Worm (Caenorhabditis elegans) whole organism, mixed stage, embryonic: Measurements from ENCODE around the gene ZK353.2.

Source experiments
- M03D4.4 ChIP-seq: sonication (generic microtip); optimal IDR thresholded peaks from 2 replicates; lab custom pipeline; 2017; ENCODE audit warnings: mild to moderate bottlenecking, missing genetic modification characterization, missing compliant biosample characterization
- bed-3 ChIP-seq: fragments of 200-800 bp; sonication (Bioruptor generic); optimal IDR thresholded peaks from 3 replicates; lab custom pipeline; 2018; ENCODE audit warnings: mild to moderate bottlenecking, missing genetic modification characterization, moderate library complexity, missing compliant biosample characterization
- blmp-1 ChIP-seq: fragments of 150-350 bp; optimal IDR thresholded peaks from 2 replicates; lab custom pipeline; 2014; ENCODE audit warnings: missing biosample characterization, missing genetic modification characterization
- ceh-43 ChIP-seq: fragments of 200-800 bp; sonication (Bioruptor generic); optimal IDR thresholded peaks from 2 replicates; lab custom pipeline; 2018; ENCODE audit warnings: mild to moderate bottlenecking, missing genetic modification characterization, moderate library complexity, missing compliant biosample characterization
- ceh-83 ChIP-seq: fragments of 200-800 bp; sonication (Bioruptor generic); optimal IDR thresholded peaks from 2 replicates; lab custom pipeline; 2018; ENCODE audit warnings: mild to moderate bottlenecking, missing genetic modification characterization, missing compliant biosample characterization
- ces-1 ChIP-seq: fragments of 150-350 bp; optimal IDR thresholded peaks from 2 replicates; lab custom pipeline; 2014; ENCODE audit warnings: missing biosample characterization, missing genetic modification reagents, missing genetic modification characterization
- cnd-1 ChIP-seq: fragments of 200-800 bp; sonication (Bioruptor generic); optimal IDR thresholded peaks from 2 replicates; lab custom pipeline; 2018; ENCODE audit warnings: mild to moderate bottlenecking, missing genetic modification characterization, missing compliant biosample characterization
- elt-3 ChIP-seq: fragments of 150-350 bp; optimal IDR thresholded peaks from 2 replicates; lab custom pipeline; 2014; ENCODE audit warnings: missing biosample characterization, missing genetic modification characterization
- ham-2 ChIP-seq: fragments of 200-800 bp; sonication (Bioruptor generic); optimal IDR thresholded peaks from 2 replicates; lab custom pipeline; 2018; ENCODE audit warnings: mild to moderate bottlenecking, missing genetic modification characterization, missing compliant biosample characterization
- hlh-1 ChIP-seq: fragments of 150-350 bp; optimal IDR thresholded peaks from 2 replicates; lab custom pipeline; 2014; ENCODE audit warnings: missing biosample characterization, missing genetic modification reagents, missing genetic modification characterization
- lin-13 ChIP-seq: fragments of 150-350 bp; optimal IDR thresholded peaks from 2 replicates; lab custom pipeline; 2014; ENCODE audit warnings: missing biosample characterization, missing genetic modification characterization
- lin-32 ChIP-seq: fragments of 200-800 bp; sonication (Bioruptor generic); optimal IDR thresholded peaks from 2 replicates; lab custom pipeline; 2018; ENCODE audit warnings: mild to moderate bottlenecking, missing genetic modification characterization, missing compliant biosample characterization
- lsy-2 ChIP-seq: fragments of 150-350 bp; optimal IDR thresholded peaks from 2 replicates; lab custom pipeline; 2014; ENCODE audit warnings: missing biosample characterization, missing genetic modification characterization
- mab-5 ChIP-seq: fragments of 150-350 bp; optimal IDR thresholded peaks from 2 replicates; lab custom pipeline; 2014; ENCODE audit warnings: missing biosample characterization, missing genetic modification characterization
- mep-1 ChIP-seq: fragments of 150-350 bp; optimal IDR thresholded peaks from 2 replicates; lab custom pipeline; 2017; ENCODE audit warnings: missing biosample characterization, missing genetic modification reagents, missing genetic modification characterization, inconsistent platforms
- mls-2 ChIP-seq: sonication (generic microtip); optimal IDR thresholded peaks from 2 replicates; lab custom pipeline; 2016; ENCODE audit warnings: mild to moderate bottlenecking, missing genetic modification characterization, moderate library complexity, missing compliant biosample characterization
- nhr-12 ChIP-seq: fragments of 150-350 bp; optimal IDR thresholded peaks from 2 replicates; lab custom pipeline; 2014; ENCODE audit warnings: missing biosample characterization, missing genetic modification characterization
- nhr-2 ChIP-seq: fragments of 150-350 bp; optimal IDR thresholded peaks from 2 replicates; lab custom pipeline; 2014; ENCODE audit warnings: missing biosample characterization, missing genetic modification characterization
- nhr-237 ChIP-seq: fragments of 150-350 bp; optimal IDR thresholded peaks from 2 replicates; lab custom pipeline; 2014; ENCODE audit warnings: missing biosample characterization, missing genetic modification characterization
- nhr-76 ChIP-seq: sonication (generic microtip); optimal IDR thresholded peaks from 2 replicates; lab custom pipeline; 2017; ENCODE audit warnings: missing biosample characterization, missing genetic modification characterization
- pha-4 ChIP-seq: fragments of 150-350 bp; optimal IDR thresholded peaks from 2 replicates; lab custom pipeline; 2018; ENCODE audit warnings: missing biosample characterization, missing genetic modification reagents, missing genetic modification characterization
- sem-2 ChIP-seq: fragments of 200-800 bp; sonication (Bioruptor generic); optimal IDR thresholded peaks from 2 replicates; lab custom pipeline; 2018; ENCODE audit warnings: mild to moderate bottlenecking, missing genetic modification characterization, missing compliant biosample characterization
- snpc-4 ChIP-seq: fragments of 150-350 bp; optimal IDR thresholded peaks from 2 replicates; lab custom pipeline; 2014; ENCODE audit warnings: missing biosample characterization, missing genetic modification characterization
- tbx-8 ChIP-seq: fragments of 200-800 bp; sonication (Bioruptor generic); optimal IDR thresholded peaks from 2 replicates; lab custom pipeline; 2018; ENCODE audit warnings: mild to moderate bottlenecking, missing genetic modification characterization, moderate library complexity, missing compliant biosample characterization
- unc-120 ChIP-seq: sonication (generic microtip); optimal IDR thresholded peaks from 2 replicates; lab custom pipeline; 2017; ENCODE audit warnings: missing genetic modification characterization, missing compliant biosample characterization; ENCODE audit not compliant: poor library complexity, severe bottlenecking
- unc-39 ChIP-seq: fragments of 150-350 bp; optimal IDR thresholded peaks from 2 replicates; lab custom pipeline; 2014; ENCODE audit warnings: missing biosample characterization, missing genetic modification characterization
- unc-62 ChIP-seq: fragments of 150-350 bp; optimal IDR thresholded peaks from 2 replicates; lab custom pipeline; 2014; ENCODE audit warnings: missing biosample characterization, missing genetic modification reagents, missing genetic modification characterization
- ztf-11 ChIP-seq: fragments of 150-350 bp; optimal IDR thresholded peaks from 2 replicates; lab custom pipeline; 2014; ENCODE audit warnings: missing biosample characterization, missing genetic modification characterization

The ZK353.2 gene

DNA sequence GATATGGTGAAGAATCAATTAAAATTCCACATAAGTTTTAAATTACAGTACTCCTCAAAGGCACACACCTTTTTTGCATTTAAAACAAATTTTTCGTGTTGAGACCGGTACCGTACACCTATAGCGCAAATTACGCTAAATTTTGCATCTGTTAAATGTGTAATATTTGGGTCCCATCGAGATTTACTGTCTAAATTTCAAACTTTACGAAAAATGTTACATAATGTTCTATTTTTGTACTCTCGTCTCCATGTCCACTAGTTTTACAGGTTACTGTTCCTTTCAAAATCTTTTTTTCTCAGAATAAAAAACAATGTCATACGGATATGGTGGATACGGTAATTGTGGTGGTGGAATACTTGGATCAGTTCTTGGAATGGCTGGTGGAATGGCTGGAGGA is at the start of gene ZK353.2:
ZK353.2 (plus strand) TSS at position 301 of the 400 bp plus-strand sequence.
- TF ChIP-seq unc-39 (tag; lab: Kevin White, UChicago) (no peak), nhr-2 (tag; lab: Kevin White, UChicago) (no peak), mab-5 (tag; lab: Kevin White, UChicago) (no peak), snpc-4 (tag; lab: Kevin White, UChicago) (no peak), lin-13 (tag; lab: Kevin White, UChicago) (no peak), elt-3 (tag; lab: Kevin White, UChicago) (no peak), unc-62 (GFP tag; lab: Kevin White, UChicago) (no peak), unc-120 (tag; lab: Kevin White, UChicago) (no peak), nhr-12 (no peak), ceh-83 (GFP tag; lab: Kevin White, UChicago) (no peak), cnd-1 (tag; lab: Kevin White, UChicago) (no peak), ceh-43 (GFP tag; lab: Kevin White, UChicago) (no peak), blmp-1 (tag; lab: Kevin White, UChicago) (no peak), ham-2 (GFP tag; lab: Kevin White, UChicago) (no peak)

DNA sequence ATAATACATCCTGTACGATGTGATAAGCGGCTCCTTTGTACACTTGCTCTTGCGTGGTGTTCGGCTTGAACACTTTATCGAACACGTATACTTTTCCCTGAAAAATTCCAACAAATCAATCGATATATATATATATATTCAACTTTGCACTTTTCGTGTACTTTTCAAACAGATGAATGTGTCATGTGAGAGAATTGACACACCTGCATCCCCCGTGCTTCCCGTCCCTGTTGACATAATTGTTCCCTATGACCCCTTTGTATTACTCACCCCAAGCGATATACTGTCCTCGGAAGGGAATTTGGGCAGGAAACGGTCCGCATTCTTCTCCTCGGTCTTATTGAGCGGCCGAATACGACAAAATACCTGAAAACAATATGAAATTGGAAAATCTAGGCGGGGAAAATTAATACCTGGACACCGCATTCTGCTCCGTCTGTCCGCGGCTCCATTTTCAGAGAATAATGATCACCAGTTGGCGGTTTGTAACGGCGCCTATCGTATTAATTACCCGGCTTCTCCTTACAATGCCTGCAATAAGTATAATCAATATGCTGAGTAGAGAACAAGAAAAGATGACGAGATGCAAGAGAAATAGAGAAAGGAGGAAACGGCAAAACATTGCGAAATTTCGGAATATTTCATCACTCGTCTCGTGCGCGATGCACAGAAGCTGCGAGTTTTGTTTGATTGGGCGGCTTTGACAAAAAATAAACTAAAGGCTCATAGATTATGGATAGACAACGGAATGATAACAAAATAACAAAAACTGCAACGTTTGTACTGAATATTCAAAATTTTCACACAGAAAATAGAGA is 43.7 kb upstream of the ZK353.2 start, which contains the start of gene unc-116:
unc-116 (minus strand) TSS at position 531 of the 818 bp plus-strand sequence.
- TF ChIP-seq nhr-237 (tag; lab: Kevin White, UChicago), result peak; percentile 69
- TF ChIP-seq ham-2 (GFP tag; lab: Kevin White, UChicago), result peak; percentile 11
- no peak for TF ChIP-seq lin-13 (tag; lab: Kevin White, UChicago)
- no peak for TF ChIP-seq unc-120 (tag; lab: Kevin White, UChicago)
- TF ChIP-seq pha-4, result peak; percentile 78
- no peak for TF ChIP-seq mls-2 (tag; lab: Kevin White, UChicago)
- peak; percentile 13 for TF ChIP-seq elt-3 (tag; lab: Kevin White, UChicago)
- TF ChIP-seq ces-1 (GFP tag; lab: Kevin White, UChicago), result peak; percentile 50
- TF ChIP-seq ztf-11 (tag; lab: Kevin White, UChicago), result no peak
- TF ChIP-seq, all 35 proteins: peak for 5

DNA sequence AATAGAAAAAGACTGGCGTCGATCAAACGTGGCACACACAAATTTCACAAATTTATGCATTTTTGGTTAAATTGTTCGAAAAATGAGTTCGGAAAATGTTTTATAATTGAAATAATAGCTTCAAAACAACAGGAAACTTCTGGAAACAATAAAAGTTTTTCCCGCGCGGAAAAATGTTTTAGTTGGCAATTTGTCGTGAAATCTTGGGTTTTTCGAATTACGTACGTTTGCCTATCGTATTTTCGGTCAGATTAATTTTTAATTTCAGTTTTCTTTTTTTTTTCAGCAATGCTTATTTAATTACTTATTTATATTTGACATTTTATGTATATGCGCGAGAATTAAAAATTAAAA is 43.1 kb upstream of the ZK353.2 start:
- TF ChIP-seq nhr-2 (tag; lab: Kevin White, UChicago) (no peak), tbx-8 (GFP tag; lab: Kevin White, UChicago) (no peak)

DNA sequence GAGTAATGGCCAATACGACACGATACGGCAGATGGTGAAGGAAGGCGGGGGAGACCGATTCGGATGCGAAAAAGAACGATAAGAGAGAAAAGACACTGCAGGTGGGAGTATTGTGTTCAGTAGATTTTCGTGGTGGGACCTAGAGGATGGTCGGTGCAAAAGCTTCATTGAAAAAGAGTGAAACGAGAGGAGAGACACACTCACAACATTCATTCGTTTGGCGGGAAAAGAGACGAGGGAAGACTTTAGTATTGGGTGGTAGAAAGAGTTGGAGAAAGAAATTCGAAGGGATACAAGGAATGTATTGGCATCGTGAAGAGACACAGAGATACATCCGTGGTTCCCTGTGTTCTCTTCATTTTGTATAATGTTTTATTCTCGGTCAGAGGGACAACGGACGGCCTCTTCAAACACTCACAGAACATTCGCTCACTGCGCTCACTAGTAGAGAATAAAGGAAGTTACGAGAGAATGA is 42.1 kb upstream of the ZK353.2 start:
- TF ChIP-seq sem-2 (GFP tag; lab: Kevin White, UChicago) (no peak), cnd-1 (tag; lab: Kevin White, UChicago) (peak; percentile 78), bed-3 (GFP tag; lab: Kevin White, UChicago) (no peak), mep-1 (tag; lab: Kevin White, UChicago) (peak; percentile 48), mls-2 (tag; lab: Kevin White, UChicago) (peak; percentile 62), ham-2 (GFP tag; lab: Kevin White, UChicago) (no peak), lin-13 (tag; lab: Kevin White, UChicago) (no peak), nhr-76 (tag; lab: Kevin White, UChicago) (no peak), nhr-2 (tag; lab: Kevin White, UChicago) (no peak), nhr-12 (no peak), unc-62 (GFP tag; lab: Kevin White, UChicago) (peak; percentile 71), snpc-4 (tag; lab: Kevin White, UChicago) (no peak), unc-120 (tag; lab: Kevin White, UChicago) (peak; percentile 64), nhr-237 (tag; lab: Kevin White, UChicago) (peak; percentile 28), pha-4 (peak; percentile 33), mab-5 (tag; lab: Kevin White, UChicago) (no peak), lin-32 (GFP tag; lab: Kevin White, UChicago) (peak; percentile 47), hlh-1 (tag; lab: Kevin White, UChicago) (peak; percentile 70), lsy-2 (tag; lab: Kevin White, UChicago) (peak; percentile 35), ztf-11 (tag; lab: Kevin White, UChicago) (no peak), ces-1 (GFP tag; lab: Kevin White, UChicago) (peak; percentile 68), M03D4.4 (tag; lab: Kevin White, UChicago) (peak; percentile 31)
